Fruit fly (Drosophila melanogaster): ENCODE results near the gene CG12496.

Gene CG12496

dm6 chrX:2428903-2429302, 18.2 kb upstream of the CG12496 start, which contains the start of gene gt:
TSS of gene gt (minus strand) at chrX:2428967.
- TF ChIP-seq ewg (GFP tag; optimal IDR thresholded peaks at IDR 0.05), result peak; percentile 51
- peak; percentile 79 for TF ChIP-seq seq (GFP tag; IDR thresholded peaks at IDR 0.05)
- TF ChIP-seq Atf6 (GFP tag; IDR thresholded peaks at IDR 0.05), result no peak
- TF ChIP-seq CG10321 (GFP tag; IDR thresholded peaks at IDR 0.05), result peak; percentile 21; the same call in 1 of the 2 replicates
- TF ChIP-seq CG15479 (GFP tag; optimal IDR thresholded peaks at IDR 0.05), result peak; percentile 30
- TF ChIP-seq Hr78 (GFP tag; optimal IDR thresholded peaks at IDR 0.05), result peak in 1 of 2 experiments; percentile 0
- TF ChIP-seq Deaf1 (tag; optimal IDR thresholded peaks at IDR 0.05), result peak; percentile 94
- TF ChIP-seq Nf-YC (tag; optimal IDR thresholded peaks at IDR 0.05), result peak; percentile 86
- no peak for TF ChIP-seq Doc3 (GFP tag; IDR thresholded peaks at IDR 0.05; ENCODE audit: partially characterized antibody)
- peak; percentile 98 for TF ChIP-seq Kr (GFP tag; optimal IDR thresholded peaks at IDR 0.05)
- TF ChIP-seq zen (tag; optimal IDR thresholded peaks at IDR 0.05), result peak; percentile 18
- peak; percentile 26 for TF ChIP-seq phol (tag; optimal IDR thresholded peaks at IDR 0.05)
- TF ChIP-seq Optix (GFP tag; IDR thresholded peaks at IDR 0.05), result no peak
- TF ChIP-seq HLHmδ (GFP tag; optimal IDR thresholded peaks at IDR 0.05), result no peak
- TF ChIP-seq crol (GFP tag; IDR thresholded peaks at IDR 0.05), result peak; percentile 43; the same call in 1 of the 2 replicates
- no peak for TF ChIP-seq p53 (GFP tag; optimal IDR thresholded peaks at IDR 0.05)
- peak; percentile 48 for TF ChIP-seq cad (GFP tag; optimal IDR thresholded peaks at IDR 0.05)
- peak; percentile 82 for TF ChIP-seq Nf-YB (GFP tag; optimal IDR thresholded peaks at IDR 0.05)
- peak in 1 of 2 experiments; percentile 95 for TF ChIP-seq tll (GFP tag; optimal IDR thresholded peaks at IDR 0.05)
- peak; percentile 76 for TF ChIP-seq CG1832 (GFP tag; optimal IDR thresholded peaks at IDR 0.05)

dm6 chrX:2425755-2426154, 15.1 kb upstream of the CG12496 start, which contains the start of gene CG32797:
TSS of gene CG32797 (minus strand) at chrX:2425855.
- TF ChIP-seq HmgZ (tag; optimal IDR thresholded peaks at IDR 0.05) (no peak), CG11398 (GFP tag; optimal IDR thresholded peaks at IDR 0.05) (no peak), Bdp1 (GFP tag; optimal IDR thresholded peaks at IDR 0.05) (no peak), Dip3 (GFP tag; optimal IDR thresholded peaks at IDR 0.05) (no peak), pb (GFP tag; optimal IDR thresholded peaks at IDR 0.05) (no peak), vvl (GFP tag; IDR thresholded peaks at IDR 0.05) (no peak), CG15601 (tag; optimal IDR thresholded peaks at IDR 0.05) (no peak), da (GFP tag; optimal IDR thresholded peaks at IDR 0.05) (no peak), bbx (GFP tag; IDR thresholded peaks at IDR 0.05; ENCODE audit: partially characterized antibody) (no peak), Spps (tag; optimal IDR thresholded peaks at IDR 0.05) (no peak), dmrt11E (tag; optimal IDR thresholded peaks at IDR 0.05) (no peak), CG4282 (GFP tag; optimal IDR thresholded peaks at IDR 0.05) (no peak), CG10654 (GFP tag; optimal IDR thresholded peaks at IDR 0.05) (no peak), row (GFP tag; IDR thresholded peaks at IDR 0.05) (no peak), odd (GFP tag; optimal IDR thresholded peaks at IDR 0.05) (no peak), disco-r (GFP tag; optimal IDR thresholded peaks at IDR 0.05) (no peak), Doc3 (GFP tag; IDR thresholded peaks at IDR 0.05; ENCODE audit: partially characterized antibody) (no peak), CG9437 (GFP tag; optimal IDR thresholded peaks at IDR 0.05) (no peak), dysf (GFP tag; IDR thresholded peaks at IDR 0.05) (no peak)

DNA sequence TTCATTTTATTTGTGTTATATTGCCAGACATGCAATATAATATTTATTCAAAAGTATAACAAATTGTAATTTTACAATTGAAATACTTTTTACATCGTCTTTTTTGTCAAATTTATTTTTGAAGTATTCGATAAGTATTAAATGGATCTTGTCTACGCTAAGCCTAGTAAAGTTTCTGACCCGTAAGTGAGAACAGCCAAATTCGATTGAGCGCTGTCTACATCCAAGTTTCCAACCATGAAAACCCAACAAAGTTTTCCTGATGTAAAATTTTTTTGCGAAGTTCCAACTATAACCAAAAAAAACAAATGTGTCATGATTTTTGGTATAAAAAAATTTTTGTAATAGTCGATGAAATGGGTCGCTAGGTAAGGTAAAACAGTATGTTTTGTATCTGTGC, 8.8 kb upstream of the CG12496 start:
- TF ChIP-seq CG9215 (GFP tag; IDR thresholded peaks at IDR 0.05) (no peak), Scr (GFP tag; IDR thresholded peaks at IDR 0.05; ENCODE audit: partially characterized antibody) (0 out of 2 replicates have a peak, but pooled peaks have one; percentile 8), HmgZ (tag; optimal IDR thresholded peaks at IDR 0.05) (peak; percentile 11), toy (GFP tag; IDR thresholded peaks at IDR 0.05) (no peak), sens (GFP tag) (peak; percentile 5), CG7357 (GFP tag; IDR thresholded peaks at IDR 0.05) (peak; percentile 39; the same call in 1 of the 3 replicates), CG9727 (GFP tag; optimal IDR thresholded peaks at IDR 0.05) (no peak), jing (GFP tag; optimal IDR thresholded peaks at IDR 0.05) (no peak), da (GFP tag; optimal IDR thresholded peaks at IDR 0.05) (no peak), Bgb (GFP tag; IDR thresholded peaks at IDR 0.05; ENCODE audit: partially characterized antibody) (peak; percentile 54; the same call in 1 of the 2 replicates), Atf6 (GFP tag; IDR thresholded peaks at IDR 0.05) (no peak), p53 (GFP tag; optimal IDR thresholded peaks at IDR 0.05) (no peak), bigmax (GFP tag; optimal IDR thresholded peaks at IDR 0.05) (peak; percentile 84), knrl (GFP tag; IDR thresholded peaks at IDR 0.05; ENCODE audit: partially characterized antibody) (peak; percentile 40; the same call in 1 of the 3 replicates), CG12769 (tag; optimal IDR thresholded peaks at IDR 0.05) (no peak)

Data from whole organism, embryonic.